Worm (Caenorhabditis elegans): ENCODE measurements around the gene tbg-1.

DNA sequence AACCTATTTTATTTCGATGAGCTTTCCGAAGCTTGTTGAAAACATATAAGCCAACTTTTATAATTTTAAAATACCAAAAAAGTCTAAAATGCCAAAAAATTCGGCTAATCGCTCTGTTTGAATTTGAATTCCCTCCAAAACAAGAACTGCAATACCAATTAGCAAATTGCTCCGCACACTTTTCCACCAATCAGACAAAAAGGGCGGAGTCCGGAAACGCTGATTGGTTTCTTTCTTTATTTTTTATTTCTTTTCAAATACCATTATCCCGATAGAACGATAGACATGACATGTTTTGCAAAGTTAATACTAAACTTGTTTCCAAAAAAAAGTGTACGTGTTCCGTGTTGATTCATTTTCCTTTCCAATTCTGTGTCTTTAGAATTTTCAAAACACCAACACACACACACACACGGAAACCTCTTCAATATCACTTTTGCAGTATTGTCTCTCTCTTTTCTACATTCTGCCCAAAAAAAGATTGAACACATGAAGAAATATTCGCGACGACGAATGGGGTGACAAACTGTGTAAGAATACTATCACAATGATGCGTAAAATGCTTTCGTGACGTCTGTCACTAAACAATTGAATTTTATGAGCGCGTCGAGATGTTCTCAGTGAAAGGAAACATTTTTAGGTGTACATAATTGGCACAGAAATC is 11.2 kb downstream of the tbg-1 start:
- no peak for TF ChIP-seq W03F9.2 (tag; optimal IDR thresholded peaks at IDR 0.05)
- TF ChIP-seq him-1 (tag; optimal IDR thresholded peaks at IDR 0.05) = no peak
- no peak for TF ChIP-seq dao-5 (tag; optimal IDR thresholded peaks at IDR 0.05)
